Worm (Caenorhabditis elegans): ENCODE measurements around the gene nhr-39.
A peak's percentile ranks its signal among the peaks of the same experiment; 100 is the strongest.

The nhr-39 gene

ce11 chrV:9312377-9312776 lies 9.3 kb downstream of the nhr-39 start:
- TF ChIP-seq tbx-37 (GFP tag; conservative IDR thresholded peaks at IDR 0.05) (no peak), ama-1 (optimal IDR thresholded peaks at IDR 0.05) (no peak), ceh-36 (tag; optimal IDR thresholded peaks at IDR 0.05) (no peak), B0310.2 (tag; optimal IDR thresholded peaks at IDR 0.05) (no peak), hmbx-1 (tag; optimal IDR thresholded peaks at IDR 0.05) (no peak), F13C5.2 (tag; optimal IDR thresholded peaks at IDR 0.05) (no peak), tbx-11 (GFP tag; IDR thresholded peaks at IDR 0.05) (no peak), tra-4 (tag; optimal IDR thresholded peaks at IDR 0.05) (no peak), ceh-13 (GFP tag; optimal IDR thresholded peaks at IDR 0.05) (no peak), flt-1 (GFP tag; IDR thresholded peaks at IDR 0.05) (no peak), hnd-1 (tag; optimal IDR thresholded peaks at IDR 0.05) (no peak)

- no peak for TF ChIP-seq hmg-4 (GFP tag; optimal IDR thresholded peaks at IDR 0.05)
- no peak for TF ChIP-seq ama-1 (optimal IDR thresholded peaks at IDR 0.05)
- no peak for TF ChIP-seq aly-1 (tag; optimal IDR thresholded peaks at IDR 0.05)
- TF ChIP-seq tbx-37 (GFP tag; conservative IDR thresholded peaks at IDR 0.05) = no peak
- no peak for TF ChIP-seq tra-4 (tag; optimal IDR thresholded peaks at IDR 0.05)
- no peak for TF ChIP-seq flt-1 (GFP tag; IDR thresholded peaks at IDR 0.05)
- TF ChIP-seq ceh-13 (GFP tag; optimal IDR thresholded peaks at IDR 0.05) = no peak
Observed at ce11 chrV:9314408-9314807, 11.3 kb downstream of the nhr-39 start.

- TF ChIP-seq F13C5.2 (tag; optimal IDR thresholded peaks at IDR 0.05) (no peak), B0310.2 (tag; optimal IDR thresholded peaks at IDR 0.05) (no peak), ets-7 (tag; optimal IDR thresholded peaks at IDR 0.05) (no peak), scrt-1 (GFP tag; IDR thresholded peaks at IDR 0.05) (no peak), hmg-4 (GFP tag; optimal IDR thresholded peaks at IDR 0.05) (no peak), pes-1 (GFP tag; IDR thresholded peaks at IDR 0.05) (no peak), flt-1 (GFP tag; IDR thresholded peaks at IDR 0.05) (no peak), hmbx-1 (tag; optimal IDR thresholded peaks at IDR 0.05) (no peak), tbx-11 (GFP tag; IDR thresholded peaks at IDR 0.05) (no peak), sea-1 (GFP tag; conservative IDR thresholded peaks at IDR 0.05) (no peak), tbx-37 (GFP tag; conservative IDR thresholded peaks at IDR 0.05) (no peak), tra-4 (tag; optimal IDR thresholded peaks at IDR 0.05) (no peak), hnd-1 (tag; optimal IDR thresholded peaks at IDR 0.05) (no peak), ceh-13 (GFP tag; optimal IDR thresholded peaks at IDR 0.05) (no peak), aly-1 (tag; optimal IDR thresholded peaks at IDR 0.05) (no peak), ama-1 (optimal IDR thresholded peaks at IDR 0.05) (no peak), ceh-36 (tag; optimal IDR thresholded peaks at IDR 0.05) (no peak)
Observed at ce11 chrV:9316970-9317369, 13.8 kb downstream of the nhr-39 start.

ce11 chrV:9318046-9318445 lies 14.9 kb downstream of the nhr-39 start, which contains the start of gene kvs-3:
Gene kvs-3 (plus strand): TSS chrV:9318311.
- TF ChIP-seq flt-1 (GFP tag; IDR thresholded peaks at IDR 0.05) (0 out of 2 replicates have a peak, but pooled peaks have one; percentile 18), pes-1 (GFP tag; IDR thresholded peaks at IDR 0.05) (peak; percentile 68), sea-1 (GFP tag; conservative IDR thresholded peaks at IDR 0.05) (no peak), aly-1 (tag; optimal IDR thresholded peaks at IDR 0.05) (no peak), hmg-4 (GFP tag; optimal IDR thresholded peaks at IDR 0.05) (no peak), hmbx-1 (tag; optimal IDR thresholded peaks at IDR 0.05) (no peak), ceh-36 (tag; optimal IDR thresholded peaks at IDR 0.05) (no peak), ceh-13 (GFP tag; optimal IDR thresholded peaks at IDR 0.05) (no peak), tbx-11 (GFP tag; IDR thresholded peaks at IDR 0.05) (peak; percentile 49; the same call in 1 of the 2 replicates), B0310.2 (tag; optimal IDR thresholded peaks at IDR 0.05) (no peak), hnd-1 (tag; optimal IDR thresholded peaks at IDR 0.05) (no peak), scrt-1 (GFP tag; IDR thresholded peaks at IDR 0.05) (no peak), ets-7 (tag; optimal IDR thresholded peaks at IDR 0.05) (no peak), tbx-37 (GFP tag; conservative IDR thresholded peaks at IDR 0.05) (no peak; the same call in 1 of the 2 replicates), tra-4 (tag; optimal IDR thresholded peaks at IDR 0.05) (no peak), ama-1 (optimal IDR thresholded peaks at IDR 0.05) (no peak), F13C5.2 (tag; optimal IDR thresholded peaks at IDR 0.05) (no peak)

ce11 chrV:9321185-9321584 lies 18.1 kb downstream of the nhr-39 start, which contains the start of gene F44A2.7:
Gene F44A2.7 (plus strand): TSS chrV:9321485.
- TF ChIP-seq sea-1 (GFP tag; conservative IDR thresholded peaks at IDR 0.05) (no peak), hmg-4 (GFP tag; optimal IDR thresholded peaks at IDR 0.05) (no peak), ama-1 (optimal IDR thresholded peaks at IDR 0.05) (no peak), tra-4 (tag; optimal IDR thresholded peaks at IDR 0.05) (no peak), F13C5.2 (tag; optimal IDR thresholded peaks at IDR 0.05) (no peak), tbx-37 (GFP tag; conservative IDR thresholded peaks at IDR 0.05) (no peak), scrt-1 (GFP tag; IDR thresholded peaks at IDR 0.05) (no peak), hmbx-1 (tag; optimal IDR thresholded peaks at IDR 0.05) (no peak), B0310.2 (tag; optimal IDR thresholded peaks at IDR 0.05) (no peak), ceh-36 (tag; optimal IDR thresholded peaks at IDR 0.05) (no peak), ceh-13 (GFP tag; optimal IDR thresholded peaks at IDR 0.05) (no peak), tbx-11 (GFP tag; IDR thresholded peaks at IDR 0.05) (no peak), ets-7 (tag; optimal IDR thresholded peaks at IDR 0.05) (no peak)

- TF ChIP-seq flt-1 (GFP tag; IDR thresholded peaks at IDR 0.05) = no peak
- TF ChIP-seq F13C5.2 (tag; optimal IDR thresholded peaks at IDR 0.05) = no peak
- TF ChIP-seq hmg-4 (GFP tag; optimal IDR thresholded peaks at IDR 0.05) = no peak
- no peak for TF ChIP-seq tbx-37 (GFP tag; conservative IDR thresholded peaks at IDR 0.05)
- no peak for TF ChIP-seq ama-1 (optimal IDR thresholded peaks at IDR 0.05)
- no peak for TF ChIP-seq tbx-11 (GFP tag; IDR thresholded peaks at IDR 0.05)
- TF ChIP-seq ceh-13 (GFP tag; optimal IDR thresholded peaks at IDR 0.05) = no peak
- TF ChIP-seq ets-7 (tag; optimal IDR thresholded peaks at IDR 0.05) = no peak
- TF ChIP-seq aly-1 (tag; optimal IDR thresholded peaks at IDR 0.05) = no peak
- no peak for TF ChIP-seq ceh-36 (tag; optimal IDR thresholded peaks at IDR 0.05)
- TF ChIP-seq B0310.2 (tag; optimal IDR thresholded peaks at IDR 0.05) = no peak
- no peak for TF ChIP-seq hmbx-1 (tag; optimal IDR thresholded peaks at IDR 0.05)
- TF ChIP-seq pes-1 (GFP tag; IDR thresholded peaks at IDR 0.05) = no peak
- no peak for TF ChIP-seq scrt-1 (GFP tag; IDR thresholded peaks at IDR 0.05)
- TF ChIP-seq tra-4 (tag; optimal IDR thresholded peaks at IDR 0.05) = no peak
- TF ChIP-seq hnd-1 (tag; optimal IDR thresholded peaks at IDR 0.05) = no peak
- no peak for TF ChIP-seq sea-1 (GFP tag; conservative IDR thresholded peaks at IDR 0.05)
Observed at ce11 chrV:9322886-9323285, 19.8 kb downstream of the nhr-39 start, which contains the start of gene tag-153. Gene tag-153 (plus strand): TSS chrV:9323085.

- TF ChIP-seq tbx-37 (GFP tag; conservative IDR thresholded peaks at IDR 0.05) (no peak), hnd-1 (tag; optimal IDR thresholded peaks at IDR 0.05) (no peak), flt-1 (GFP tag; IDR thresholded peaks at IDR 0.05) (no peak), F13C5.2 (tag; optimal IDR thresholded peaks at IDR 0.05) (no peak), scrt-1 (GFP tag; IDR thresholded peaks at IDR 0.05) (no peak), ceh-13 (GFP tag; optimal IDR thresholded peaks at IDR 0.05) (no peak), B0310.2 (tag; optimal IDR thresholded peaks at IDR 0.05) (no peak), ceh-36 (tag; optimal IDR thresholded peaks at IDR 0.05) (no peak), pes-1 (GFP tag; IDR thresholded peaks at IDR 0.05) (no peak), hmg-4 (GFP tag; optimal IDR thresholded peaks at IDR 0.05) (no peak), ets-7 (tag; optimal IDR thresholded peaks at IDR 0.05) (no peak), tbx-11 (GFP tag; IDR thresholded peaks at IDR 0.05) (no peak), sea-1 (GFP tag; conservative IDR thresholded peaks at IDR 0.05) (no peak), ama-1 (optimal IDR thresholded peaks at IDR 0.05) (no peak)
Observed at ce11 chrV:9324167-9324566, 21.0 kb downstream of the nhr-39 start.

Measured in whole organism, early embryonic.